Fruit fly (Drosophila melanogaster): Measurements from ENCODE around the gene CycY.

CycY gene

dm6 chr2L:11816376-11816775 lies 2.8 kb upstream of the CycY start (continued):
- TF ChIP-seq Usf (GFP tag; optimal IDR thresholded peaks at IDR 0.05), result peak; percentile 87
- peak; percentile 84 for TF ChIP-seq Blimp-1 (GFP tag; optimal IDR thresholded peaks at IDR 0.05)
- peak; percentile 32 for TF ChIP-seq CG1832 (GFP tag; optimal IDR thresholded peaks at IDR 0.05)
- TF ChIP-seq NFAT (GFP tag; IDR thresholded peaks at IDR 0.05), result peak; percentile 91
- peak; percentile 81 for TF ChIP-seq CG2678 (tag; optimal IDR thresholded peaks at IDR 0.05)
- TF ChIP-seq CkIIα-i1 (GFP tag; IDR thresholded peaks at IDR 0.05), result peak; percentile 74
- peak; percentile 99 for TF ChIP-seq MTF-1 (GFP tag; optimal IDR thresholded peaks at IDR 0.05; ENCODE audit: borderline replicate concordance)
- TF ChIP-seq rib (GFP tag; IDR thresholded peaks at IDR 0.05), result 0 out of 2 replicates have a peak, but pooled peaks have one; percentile 19
- peak; percentile 97 for TF ChIP-seq bcd (GFP tag; optimal IDR thresholded peaks at IDR 0.05)
- no peak for TF ChIP-seq Dfd (GFP tag; optimal IDR thresholded peaks at IDR 0.05)
- peak; percentile 39; the same call in 1 of the 3 replicates for TF ChIP-seq row (GFP tag; IDR thresholded peaks at IDR 0.05)
- no peak for TF ChIP-seq zfh2 (GFP tag; optimal IDR thresholded peaks at IDR 0.05)
- TF ChIP-seq CG9797 (GFP tag; optimal IDR thresholded peaks at IDR 0.05), result peak; percentile 68
- TF ChIP-seq CG10543 (GFP tag; optimal IDR thresholded peaks at IDR 0.05), result peak; percentile 93
- peak; percentile 80 for TF ChIP-seq crc (GFP tag; optimal IDR thresholded peaks at IDR 0.05)
- peak; percentile 46 for TF ChIP-seq CG3995 (GFP tag; optimal IDR thresholded peaks at IDR 0.05)
- peak; percentile 83 for TF ChIP-seq gsb (GFP tag; IDR thresholded peaks at IDR 0.05)
- TF ChIP-seq Antp (GFP tag; optimal IDR thresholded peaks at IDR 0.05), result peak; percentile 93
- peak; percentile 90 for TF ChIP-seq CG11247 (GFP tag; IDR thresholded peaks at IDR 0.05)
- peak; percentile 94 for TF ChIP-seq Sox100B (GFP tag; optimal IDR thresholded peaks at IDR 0.05)
- TF ChIP-seq dan (GFP tag; IDR thresholded peaks at IDR 0.05), result no peak; the same call in 1 of the 2 replicates
- peak; percentile 94 for TF ChIP-seq zen (tag; optimal IDR thresholded peaks at IDR 0.05)
- TF ChIP-seq CG2120 (GFP tag; optimal IDR thresholded peaks at IDR 0.05), result peak; percentile 43
- TF ChIP-seq CG34376 (GFP tag; optimal IDR thresholded peaks at IDR 0.05), result peak; percentile 98
- TF ChIP-seq Bdp1 (GFP tag; optimal IDR thresholded peaks at IDR 0.05), result peak; percentile 82
- peak; percentile 91 for TF ChIP-seq CHES-1-like (GFP tag; optimal IDR thresholded peaks at IDR 0.05)
- TF ChIP-seq CG8359 (GFP tag; optimal IDR thresholded peaks at IDR 0.05; ENCODE audit: borderline replicate concordance), result peak; percentile 95
- TF ChIP-seq Vsx1 (GFP tag; optimal IDR thresholded peaks at IDR 0.05), result peak; percentile 96
- TF ChIP-seq CG1647 (GFP tag; optimal IDR thresholded peaks at IDR 0.05), result peak; percentile 85
- TF ChIP-seq Sin3A (optimal IDR thresholded peaks at IDR 0.05), result no peak

dm6 chr2L:11812781-11813664 lies 557 bp downstream of the CycY start:
- TF ChIP-seq Atf6 (GFP tag; IDR thresholded peaks at IDR 0.05), result no peak
- no peak for TF ChIP-seq lov (optimal IDR thresholded peaks at IDR 0.05)
- no peak for TF ChIP-seq lov (GFP tag; IDR thresholded peaks at IDR 0.05)
- TF ChIP-seq Bteb2 (GFP tag; optimal IDR thresholded peaks at IDR 0.05), result no peak
- no peak for TF ChIP-seq HLH54F (GFP tag; optimal IDR thresholded peaks at IDR 0.05)
- TF ChIP-seq Ptx1 (GFP tag; IDR thresholded peaks at IDR 0.05), result no peak
- no peak for TF ChIP-seq Antp (GFP tag; optimal IDR thresholded peaks at IDR 0.05)
- no peak for TF ChIP-seq CG12942 (GFP tag; optimal IDR thresholded peaks at IDR 0.05)
- no peak for TF ChIP-seq Max (GFP tag; optimal IDR thresholded peaks at IDR 0.05)
- TF ChIP-seq Optix (GFP tag; IDR thresholded peaks at IDR 0.05), result no peak
- TF ChIP-seq onecut (GFP tag; IDR thresholded peaks at IDR 0.05), result no peak
- TF ChIP-seq Opbp (GFP tag; IDR thresholded peaks at IDR 0.05; ENCODE audit: partially characterized antibody), result no peak
- TF ChIP-seq CG13775 (GFP tag; optimal IDR thresholded peaks at IDR 0.05), result no peak
- no peak for TF ChIP-seq oc (tag; optimal IDR thresholded peaks at IDR 0.05)
- TF ChIP-seq Bdp1 (GFP tag; optimal IDR thresholded peaks at IDR 0.05), result no peak
- no peak for TF ChIP-seq dm (GFP tag; optimal IDR thresholded peaks at IDR 0.05)
- TF ChIP-seq D19A (tag; optimal IDR thresholded peaks at IDR 0.05), result peak; percentile 86
- no peak for TF ChIP-seq CG3995 (GFP tag; optimal IDR thresholded peaks at IDR 0.05)
- TF ChIP-seq CG2678 (tag; optimal IDR thresholded peaks at IDR 0.05), result peak; percentile 15
- TF ChIP-seq zfh2 (GFP tag; optimal IDR thresholded peaks at IDR 0.05), result peak; percentile 1
- no peak for TF ChIP-seq BEAF-32 (GFP tag; optimal IDR thresholded peaks at IDR 0.05)
- peak; percentile 8 for TF ChIP-seq CG7839 (tag; optimal IDR thresholded peaks at IDR 0.05)
- TF ChIP-seq CG30431 (GFP tag; optimal IDR thresholded peaks at IDR 0.05), result no peak
- no peak for TF ChIP-seq dati (GFP tag; IDR thresholded peaks at IDR 0.05)
- no peak for TF ChIP-seq HLHmδ (GFP tag; optimal IDR thresholded peaks at IDR 0.05)

Measured in whole organism, embryonic.